Worm (Caenorhabditis elegans): ENCODE measurements around the gene spat-2.

The spat-2 gene

DNA sequence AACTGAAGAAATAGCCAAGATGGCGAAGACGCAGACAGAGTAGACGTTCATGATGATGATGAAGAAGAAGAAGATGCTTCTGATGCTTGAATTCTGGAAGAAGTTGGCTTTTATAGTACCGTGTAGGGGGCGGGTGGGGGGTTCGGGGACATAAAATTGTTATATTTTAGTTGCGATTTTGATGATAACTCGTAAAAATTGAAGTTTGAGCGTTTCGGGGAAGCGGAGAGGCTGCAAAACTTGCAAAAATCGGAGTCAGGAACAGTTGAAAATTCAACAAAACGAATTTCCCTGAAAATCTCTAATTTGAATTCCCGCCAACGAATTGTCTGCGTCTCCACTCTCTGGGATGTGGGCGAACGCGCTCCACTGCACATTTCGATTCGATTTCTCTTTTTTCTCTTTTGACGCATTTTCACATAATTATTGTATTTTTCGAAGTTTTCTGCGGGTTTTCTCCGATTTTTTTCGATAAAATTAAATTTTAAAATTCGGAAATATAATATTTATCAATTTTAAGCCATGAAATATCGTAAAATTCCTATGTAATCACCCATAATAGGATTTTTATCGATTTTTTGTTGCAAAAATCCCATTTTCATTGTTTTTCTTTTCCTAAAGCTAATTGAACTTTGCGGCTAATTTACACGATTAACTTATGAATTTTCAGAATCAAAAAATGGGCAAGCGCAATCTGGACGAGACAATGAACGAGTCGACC lies 29.0 kb upstream of the spat-2 start, which contains the start of the genes fipr-17 and Y48A6B.3:
Gene fipr-17 (minus strand): TSS at position 51 of the 721 bp plus-strand sequence.
Gene Y48A6B.3 (plus strand): TSS at position 671 of the 721 bp plus-strand sequence.
- peak; percentile 85 for TF ChIP-seq lin-13 (GFP tag; optimal IDR thresholded peaks at IDR 0.05)
- TF ChIP-seq C34F6.9 (tag; optimal IDR thresholded peaks at IDR 0.05) = peak; percentile 80
- TF ChIP-seq R02D3.7 (tag; optimal IDR thresholded peaks at IDR 0.05) = peak; percentile 30
- TF ChIP-seq mab-5 (tag; optimal IDR thresholded peaks at IDR 0.05) = peak; percentile 65
- TF ChIP-seq zag-1 (tag; optimal IDR thresholded peaks at IDR 0.05) = peak; percentile 50
- peak; percentile 62 for TF ChIP-seq ztf-4 (tag; optimal IDR thresholded peaks at IDR 0.05)
- TF ChIP-seq sma-9 (GFP tag; optimal IDR thresholded peaks at IDR 0.05) = peak; percentile 73
- TF ChIP-seq sma-9 (tag; optimal IDR thresholded peaks at IDR 0.05) = no peak
- peak; percentile 67 for TF ChIP-seq F13H6.1 (tag; optimal IDR thresholded peaks at IDR 0.05)
- TF ChIP-seq elt-3 (tag; optimal IDR thresholded peaks at IDR 0.05) = no peak
- TF ChIP-seq ZK546.5 (tag; optimal IDR thresholded peaks at IDR 0.05) = no peak
- TF ChIP-seq lin-39 (tag; optimal IDR thresholded peaks at IDR 0.05) = no peak
- TF ChIP-seq sem-4 (tag; optimal IDR thresholded peaks at IDR 0.05) = peak; percentile 30
- TF ChIP-seq fos-1 (tag; optimal IDR thresholded peaks at IDR 0.05) = peak; percentile 44
- TF ChIP-seq unc-62 (GFP tag; optimal IDR thresholded peaks at IDR 0.05) = no peak
- no peak for TF ChIP-seq elt-1 (tag; optimal IDR thresholded peaks at IDR 0.05)
- TF ChIP-seq nhr-6 (tag; optimal IDR thresholded peaks at IDR 0.05) = peak; percentile 1
- no peak for TF ChIP-seq Y55F3AM.14 (GFP tag; optimal IDR thresholded peaks at IDR 0.05)
- no peak for TF ChIP-seq nhr-11 (tag; optimal IDR thresholded peaks at IDR 0.05)
- peak; percentile 78 for TF ChIP-seq lin-11 (tag; optimal IDR thresholded peaks at IDR 0.05)
- peak; percentile 56 for TF ChIP-seq blmp-1 (tag; optimal IDR thresholded peaks at IDR 0.05; ENCODE audit: insufficient read depth)
- peak; percentile 91 for TF ChIP-seq snpc-4 (tag; optimal IDR thresholded peaks at IDR 0.05)
- TF ChIP-seq nhr-21 (tag; optimal IDR thresholded peaks at IDR 0.05) = peak; percentile 69
- TF ChIP-seq sma-3 (GFP tag; optimal IDR thresholded peaks at IDR 0.05) = peak; percentile 79
- no peak for TF ChIP-seq ztf-11 (tag; optimal IDR thresholded peaks at IDR 0.05)
- peak; percentile 68 for TF ChIP-seq nhr-25 (tag; optimal IDR thresholded peaks at IDR 0.05)
- TF ChIP-seq unc-55 (GFP tag; optimal IDR thresholded peaks at IDR 0.05) = peak; percentile 98
- TF ChIP-seq nhr-129 (tag; optimal IDR thresholded peaks at IDR 0.05) = peak; percentile 83
- TF ChIP-seq ama-1 (optimal IDR thresholded peaks at IDR 0.05) = peak; percentile 35
- TF ChIP-seq ceh-82 (tag; optimal IDR thresholded peaks at IDR 0.05) = peak; percentile 49
- TF ChIP-seq unc-39 (tag; optimal IDR thresholded peaks at IDR 0.05) = no peak
- TF ChIP-seq nhr-12 (tag; optimal IDR thresholded peaks at IDR 0.05) = no peak
- TF ChIP-seq peb-1 (tag; optimal IDR thresholded peaks at IDR 0.05) = no peak
- TF ChIP-seq skn-1 (tag; optimal IDR thresholded peaks at IDR 0.05) = no peak
- TF ChIP-seq gmeb-1 (tag; optimal IDR thresholded peaks at IDR 0.05) = peak; percentile 99
- peak; percentile 85 for TF ChIP-seq crh-2 (tag; optimal IDR thresholded peaks at IDR 0.05)
- TF ChIP-seq mdl-1 (tag; optimal IDR thresholded peaks at IDR 0.05) = peak in 1 of 2 experiments; percentile 13
- peak; percentile 28 for TF ChIP-seq ceh-16 (tag; optimal IDR thresholded peaks at IDR 0.05)
- TF ChIP-seq lsy-2 (tag; optimal IDR thresholded peaks at IDR 0.05) = peak; percentile 71 to 91
- no peak for TF ChIP-seq ztf-1 (GFP tag; conservative IDR thresholded peaks at IDR 0.05)

DNA sequence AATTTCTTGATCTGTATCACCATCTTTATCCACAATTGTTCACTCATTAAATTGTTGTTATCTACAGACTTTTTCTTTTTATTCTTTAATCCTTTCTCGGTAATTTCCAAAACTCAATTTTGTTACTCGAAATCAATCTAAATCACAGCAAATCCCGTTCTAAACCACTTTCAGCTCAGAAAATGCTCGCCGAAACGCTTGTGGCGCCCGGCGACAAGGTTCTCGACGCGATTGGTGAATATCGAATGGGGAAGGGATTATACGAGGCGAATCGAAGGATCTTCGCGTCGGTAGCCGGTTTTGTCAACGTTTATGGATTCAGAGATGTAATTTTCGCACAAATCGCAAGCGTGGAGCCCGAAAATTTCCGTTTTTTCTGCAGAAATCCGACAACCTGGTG lies 27.9 kb upstream of the spat-2 start, which contains the start of gene exos-1:
Gene exos-1 (plus strand): TSS at position 175 of the 400 bp plus-strand sequence.
- TF ChIP-seq nhr-21 (tag; optimal IDR thresholded peaks at IDR 0.05) (no peak), ztf-11 (tag; optimal IDR thresholded peaks at IDR 0.05) (no peak), ceh-16 (tag; optimal IDR thresholded peaks at IDR 0.05) (no peak), ZK546.5 (tag; optimal IDR thresholded peaks at IDR 0.05) (no peak)

DNA sequence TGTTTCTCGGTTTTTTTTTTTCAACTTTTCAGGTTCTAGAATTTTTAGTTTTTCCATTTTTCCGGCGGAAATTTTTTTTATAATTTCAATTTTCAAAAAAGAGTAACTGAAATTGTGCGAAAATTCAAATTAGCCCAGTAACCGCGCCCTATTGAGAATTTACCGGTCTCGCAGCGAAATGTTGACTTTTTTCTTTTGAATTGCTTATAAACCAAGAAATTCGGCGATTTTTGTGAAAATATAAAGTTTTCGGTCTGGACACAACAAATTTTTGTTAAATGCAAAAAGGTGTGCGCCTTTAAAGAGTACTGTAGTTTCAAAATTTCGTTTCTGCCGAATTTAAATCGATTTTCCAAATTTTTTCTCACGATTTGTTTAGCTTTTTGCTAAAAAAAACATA lies 26.1 kb upstream of the spat-2 start:
- TF ChIP-seq C34F6.9 (tag; optimal IDR thresholded peaks at IDR 0.05) (no peak), nhr-10 (tag; optimal IDR thresholded peaks at IDR 0.05) (no peak), F13H6.1 (tag; optimal IDR thresholded peaks at IDR 0.05) (no peak), blmp-1 (tag; optimal IDR thresholded peaks at IDR 0.05; ENCODE audit: insufficient read depth) (no peak), lin-11 (tag; optimal IDR thresholded peaks at IDR 0.05) (no peak), ztf-4 (tag; optimal IDR thresholded peaks at IDR 0.05) (no peak), crh-2 (tag; optimal IDR thresholded peaks at IDR 0.05) (no peak), nhr-6 (tag; optimal IDR thresholded peaks at IDR 0.05) (no peak), nhr-21 (tag; optimal IDR thresholded peaks at IDR 0.05) (no peak)
